Fruit fly (Drosophila melanogaster): Measurements from ENCODE around the gene Sbat.
A peak's percentile ranks its signal among the peaks of the same experiment; 100 is the strongest.

Gene Sbat

dm6 chr2L:2878859-2879258 lies 715 bp downstream of the Sbat start, which contains the start of gene RabGGTb (continued):
- TF ChIP-seq CG8924 (tag; optimal IDR thresholded peaks at IDR 0.05) (peak; percentile 34), CG2129 (GFP tag; IDR thresholded peaks at IDR 0.05; ENCODE audit: partially characterized antibody) (no peak), CG9437 (GFP tag; optimal IDR thresholded peaks at IDR 0.05) (no peak), CG17568 (GFP tag; optimal IDR thresholded peaks at IDR 0.05) (no peak), CG1602 (GFP tag; optimal IDR thresholded peaks at IDR 0.05) (peak; percentile 16), zen2 (GFP tag; IDR thresholded peaks at IDR 0.05; ENCODE audit: partially characterized antibody) (peak; percentile 34; the same call in 1 of the 3 replicates), nmo (GFP tag; optimal IDR thresholded peaks at IDR 0.05) (peak; percentile 30), CG6791 (GFP tag; IDR thresholded peaks at IDR 0.05; ENCODE audit: partially characterized antibody) (0 out of 3 replicates have a peak, but pooled peaks have one; percentile 32), tgo (GFP tag; IDR thresholded peaks at IDR 0.05) (peak; percentile 75), Hand (GFP tag; optimal IDR thresholded peaks at IDR 0.05) (peak; percentile 41), otp (GFP tag; IDR thresholded peaks at IDR 0.05) (peak; percentile 73; the same call in 2 of the 3 replicates), Sox102F (GFP tag; optimal IDR thresholded peaks at IDR 0.05) (peak; percentile 34), slou (GFP tag; optimal IDR thresholded peaks at IDR 0.05) (no peak), kay (GFP tag; optimal IDR thresholded peaks at IDR 0.05) (peak; percentile 77), ham (GFP tag; IDR thresholded peaks at IDR 0.05) (0 out of 2 replicates have a peak, but pooled peaks have one; percentile 44), insv (GFP tag; optimal IDR thresholded peaks at IDR 0.05) (no peak), CG1792 (GFP tag; optimal IDR thresholded peaks at IDR 0.05) (peak; percentile 48), Usf (GFP tag; optimal IDR thresholded peaks at IDR 0.05) (no peak), CG1529 (GFP tag; optimal IDR thresholded peaks at IDR 0.05) (peak; percentile 20), Antp (GFP tag; optimal IDR thresholded peaks at IDR 0.05) (peak; percentile 64), CG8944 (GFP tag; optimal IDR thresholded peaks at IDR 0.05) (peak; percentile 43), nerfin-2 (GFP tag; IDR thresholded peaks at IDR 0.05; ENCODE audit: partially characterized antibody) (no peak), HHEX (GFP tag; optimal IDR thresholded peaks at IDR 0.05) (peak; percentile 41), fd96Cb (tag; optimal IDR thresholded peaks at IDR 0.05) (peak; percentile 11), vfl (GFP tag; optimal IDR thresholded peaks at IDR 0.05) (no peak), crol (GFP tag; IDR thresholded peaks at IDR 0.05) (0 out of 2 replicates have a peak, but pooled peaks have one; percentile 28), BtbVII (GFP tag; optimal IDR thresholded peaks at IDR 0.05) (peak; percentile 27), sim (GFP tag; IDR thresholded peaks at IDR 0.05) (no peak), gem (tag; optimal IDR thresholded peaks at IDR 0.05) (peak; percentile 51), BEAF-32 (GFP tag; optimal IDR thresholded peaks at IDR 0.05) (peak; percentile 2), Fer2 (tag; optimal IDR thresholded peaks at IDR 0.05) (no peak), CG10431 (GFP tag; optimal IDR thresholded peaks at IDR 0.05) (no peak), CG30020 (tag; optimal IDR thresholded peaks at IDR 0.05) (no peak), ems (GFP tag; optimal IDR thresholded peaks at IDR 0.05) (peak; percentile 63), CG14860 (GFP tag; IDR thresholded peaks at IDR 0.05; ENCODE audit: partially characterized antibody) (no peak), CG12659 (GFP tag; optimal IDR thresholded peaks at IDR 0.05) (peak; percentile 46), az2 (GFP tag; optimal IDR thresholded peaks at IDR 0.05) (peak; percentile 41), CG13123 (GFP tag; optimal IDR thresholded peaks at IDR 0.05) (no peak), CG10321 (GFP tag; IDR thresholded peaks at IDR 0.05) (peak; percentile 23; the same call in 1 of the 2 replicates), lbe (GFP tag; optimal IDR thresholded peaks at IDR 0.05) (no peak), chn (GFP tag; optimal IDR thresholded peaks at IDR 0.05) (peak; percentile 28), MESR4 (GFP tag; optimal IDR thresholded peaks at IDR 0.05) (peak; percentile 63), Trl (optimal IDR thresholded peaks at IDR 0.05) (no peak), Trl (GFP tag; optimal IDR thresholded peaks at IDR 0.05) (peak; percentile 35), dysf (GFP tag; IDR thresholded peaks at IDR 0.05) (peak; percentile 80), onecut (GFP tag; IDR thresholded peaks at IDR 0.05) (peak; percentile 59), dan (GFP tag; IDR thresholded peaks at IDR 0.05) (no peak), Bteb2 (GFP tag; optimal IDR thresholded peaks at IDR 0.05) (peak; percentile 45), NC2β (GFP tag; optimal IDR thresholded peaks at IDR 0.05) (no peak), wor (GFP tag; IDR thresholded peaks at IDR 0.05) (peak; percentile 42; the same call in 1 of the 2 replicates), CG17829 (tag; optimal IDR thresholded peaks at IDR 0.05) (peak; percentile 57)
